Worm (Caenorhabditis elegans): ENCODE results near the gene Y7A5A.10.

DNA sequence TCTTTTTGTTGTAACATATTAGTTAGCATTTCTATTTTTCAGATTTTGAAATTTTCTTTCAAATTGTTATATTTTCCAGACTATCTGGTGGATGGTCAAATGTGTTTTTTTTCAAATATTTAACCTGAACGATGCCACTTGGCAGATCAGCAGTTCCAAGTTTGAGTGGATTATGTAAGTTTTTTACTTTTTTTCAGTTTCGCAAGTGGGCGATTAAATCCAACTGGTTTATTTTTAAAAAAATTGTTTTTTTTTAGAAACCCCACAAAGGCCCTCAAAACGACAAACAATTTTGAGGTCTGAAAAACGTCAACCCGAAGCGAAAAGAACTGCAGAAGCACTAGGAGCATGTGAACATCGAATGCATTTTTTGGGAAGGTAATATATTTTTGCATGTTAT lies 32.0 kb upstream of the Y7A5A.10 start, which contains the start of gene Y7A5A.9:
- TF ChIP-seq lin-39 (tag; optimal IDR thresholded peaks at IDR 0.05) (no peak), nhr-28 (tag; optimal IDR thresholded peaks at IDR 0.05) (no peak), nhr-77 (tag; optimal IDR thresholded peaks at IDR 0.05) (no peak), egl-13 (tag; optimal IDR thresholded peaks at IDR 0.05) (no peak), jun-1 (tag; optimal IDR thresholded peaks at IDR 0.05) (no peak)
